Fruit fly (Drosophila melanogaster): ENCODE results near the gene Polr3F.

- no peak for TF ChIP-seq kay (GFP tag; ENCODE audit: borderline replicate concordance)
- TF ChIP-seq toe (GFP tag; optimal IDR thresholded peaks at IDR 0.05), result no peak
- TF ChIP-seq Clk (GFP tag; optimal IDR thresholded peaks at IDR 0.05), result no peak
- no peak for TF ChIP-seq cnc (optimal IDR thresholded peaks at IDR 0.05)
- no peak for TF ChIP-seq cic (GFP tag; optimal IDR thresholded peaks at IDR 0.05)
- no peak for TF ChIP-seq CG7101 (tag; optimal IDR thresholded peaks at IDR 0.05)
- TF ChIP-seq CG1620 (GFP tag; optimal IDR thresholded peaks at IDR 0.05), result no peak
- no peak for TF ChIP-seq CG14711 (tag; optimal IDR thresholded peaks at IDR 0.05)
- no peak for TF ChIP-seq CG33017 (tag; optimal IDR thresholded peaks at IDR 0.05)
- TF ChIP-seq tj (GFP tag; optimal IDR thresholded peaks at IDR 0.05), result peak; percentile 53
- no peak for TF ChIP-seq Hr96 (GFP tag; optimal IDR thresholded peaks at IDR 0.05)
- no peak for TF ChIP-seq CG7045 (GFP tag; optimal IDR thresholded peaks at IDR 0.05)
- TF ChIP-seq ovo (GFP tag; optimal IDR thresholded peaks at IDR 0.05), result no peak
- TF ChIP-seq bab1 (GFP tag; optimal IDR thresholded peaks at IDR 0.05), result no peak
Measured at dm6 chr3R:22390109-22390508, 22.9 kb upstream of the Polr3F start.
